Worm (Caenorhabditis elegans) whole organism, L2 larva: ENCODE data around the gene C26B2.8.

Source experiments
- C34F6.9 ChIP-seq: fragments of 150-350 bp; optimal IDR thresholded peaks from 2 replicates; lab custom pipeline; 2014; ENCODE audit warnings: missing biosample characterization, missing genetic modification characterization
- F13H6.1 ChIP-seq: sonication (generic microtip); optimal IDR thresholded peaks from 2 replicates; lab custom pipeline; 2016; ENCODE audit warnings: missing genetic modification characterization, missing compliant biosample characterization
- R02D3.7 ChIP-seq: fragments of 150-350 bp; optimal IDR thresholded peaks from 2 replicates; lab custom pipeline; 2014; ENCODE audit warnings: missing biosample characterization, missing genetic modification characterization
- Y55F3AM.14 ChIP-seq: fragments of 200-800 bp; sonication (Bioruptor generic); optimal IDR thresholded peaks from 2 replicates; lab custom pipeline; 2018; ENCODE audit warnings: mild to moderate bottlenecking, missing genetic modification characterization, missing compliant biosample characterization
- ZK546.5 ChIP-seq: sonication (generic microtip); optimal IDR thresholded peaks from 2 replicates; lab custom pipeline; 2017; ENCODE audit warnings: missing biosample characterization, missing genetic modification characterization
- alr-1 ChIP-seq: fragments of 150-350 bp; optimal IDR thresholded peaks from 2 replicates; lab custom pipeline; 2014; ENCODE audit warnings: missing biosample characterization, missing genetic modification characterization
- aly-2 ChIP-seq: fragments of 150-350 bp; optimal IDR thresholded peaks from 2 replicates; lab custom pipeline; 2014; ENCODE audit warnings: missing biosample characterization, missing genetic modification characterization
- ama-1 ChIP-seq: fragments of 150-350 bp; optimal IDR thresholded peaks from 2 replicates; lab custom pipeline; 2018; ENCODE audit warnings: inconsistent platforms
- blmp-1 ChIP-seq: sonication (generic microtip); optimal IDR thresholded peaks from 2 replicates; lab custom pipeline; 2017; ENCODE audit warnings: missing genetic modification characterization, mild to moderate bottlenecking, missing compliant biosample characterization, antibody characterized with exemption, moderate library complexity; ENCODE audit not compliant: insufficient read depth
- ceh-16 ChIP-seq: fragments of 150-350 bp; optimal IDR thresholded peaks from 2 replicates; lab custom pipeline; 2014; ENCODE audit warnings: missing biosample characterization, missing genetic modification characterization
- ceh-82 ChIP-seq: fragments of 150-350 bp; optimal IDR thresholded peaks from 2 replicates; lab custom pipeline; 2014; ENCODE audit warnings: missing biosample characterization, missing genetic modification characterization
- crh-2 ChIP-seq: sonication (generic microtip); optimal IDR thresholded peaks from 2 replicates; lab custom pipeline; 2017; ENCODE audit warnings: missing biosample characterization, missing genetic modification characterization
- dmd-4 ChIP-seq: sonication (generic microtip); optimal IDR thresholded peaks from 2 replicates; lab custom pipeline; 2017; ENCODE audit warnings: missing biosample characterization, missing genetic modification characterization
- egl-27 ChIP-seq: sonication (generic microtip); optimal IDR thresholded peaks from 3 replicates; lab custom pipeline; 2017; ENCODE audit warnings: missing biosample characterization, missing genetic modification reagents, missing genetic modification characterization
- elt-1 ChIP-seq: fragments of 150-350 bp; optimal IDR thresholded peaks from 2 replicates; lab custom pipeline; 2014; ENCODE audit warnings: missing biosample characterization, missing genetic modification characterization
- elt-3 ChIP-seq: sonication (generic microtip); optimal IDR thresholded peaks from 2 replicates; lab custom pipeline; 2017; ENCODE audit warnings: missing biosample characterization, missing genetic modification characterization
- fos-1 ChIP-seq: fragments of 150-350 bp; optimal IDR thresholded peaks from 2 replicates; lab custom pipeline; 2014; ENCODE audit warnings: missing biosample characterization, missing genetic modification characterization
- gmeb-1 ChIP-seq: fragments of 150-350 bp; optimal IDR thresholded peaks from 2 replicates; lab custom pipeline; 2014; ENCODE audit warnings: missing biosample characterization, missing genetic modification characterization
- lin-11 ChIP-seq: fragments of 150-350 bp; sonication (generic microtip); optimal IDR thresholded peaks from 2 replicates; lab custom pipeline; 2014; ENCODE audit warnings: missing biosample characterization, missing genetic modification characterization, inconsistent platforms, mixed read lengths
- lin-13 ChIP-seq: fragments of 150-350 bp; optimal IDR thresholded peaks from 2 replicates; lab custom pipeline; 2014; ENCODE audit warnings: missing biosample characterization, missing genetic modification reagents, missing genetic modification characterization
- lin-39 ChIP-seq: fragments of 150-350 bp; optimal IDR thresholded peaks from 2 replicates; lab custom pipeline; 2014; ENCODE audit warnings: missing biosample characterization, missing genetic modification reagents, missing genetic modification characterization
- lsy-2 ChIP-seq, 2 experiments: fragments of 150-350 bp in 1 of 2; sonication (generic microtip) in 1 of 2; optimal IDR thresholded peaks; 2 replicates each; lab custom pipeline; 2014 to 2017; ENCODE audit warnings: missing biosample characterization in 2 of 2, missing genetic modification characterization in 2 of 2
- mab-5 ChIP-seq: fragments of 150-350 bp; optimal IDR thresholded peaks from 2 replicates; lab custom pipeline; 2014; ENCODE audit warnings: missing biosample characterization, missing genetic modification characterization
- mbf-1 ChIP-seq: sonication (generic microtip); optimal IDR thresholded peaks from 2 replicates; lab custom pipeline; 2017; ENCODE audit warnings: missing biosample characterization, missing genetic modification characterization
- mdl-1 ChIP-seq, 2 experiments: fragments of 150-350 bp in 1 of 2; sonication (generic microtip) in 1 of 2; optimal IDR thresholded peaks; 2 replicates each; lab custom pipeline; 2017; ENCODE audit warnings: missing biosample characterization in 2 of 2, missing genetic modification characterization in 2 of 2
- nhr-10 ChIP-seq: sonication (generic microtip); optimal IDR thresholded peaks from 2 replicates; lab custom pipeline; 2017; ENCODE audit warnings: missing biosample characterization, missing genetic modification characterization
- nhr-11 ChIP-seq: fragments of 150-350 bp; optimal IDR thresholded peaks from 2 replicates; lab custom pipeline; 2014; ENCODE audit warnings: missing biosample characterization, missing genetic modification characterization
- nhr-12 ChIP-seq: fragments of 150-350 bp; optimal IDR thresholded peaks from 2 replicates; lab custom pipeline; 2014; ENCODE audit warnings: missing biosample characterization, missing genetic modification characterization
- nhr-129 ChIP-seq: fragments of 150-350 bp; optimal IDR thresholded peaks from 2 replicates; lab custom pipeline; 2014; ENCODE audit warnings: missing biosample characterization, missing genetic modification characterization
- nhr-21 ChIP-seq: fragments of 150-350 bp; optimal IDR thresholded peaks from 2 replicates; lab custom pipeline; 2014; ENCODE audit warnings: missing biosample characterization, missing genetic modification characterization
- nhr-23 ChIP-seq: fragments of 150-350 bp; optimal IDR thresholded peaks from 2 replicates; lab custom pipeline; 2014; ENCODE audit warnings: missing biosample characterization, missing genetic modification reagents, missing genetic modification characterization
- nhr-237 ChIP-seq: fragments of 150-350 bp; optimal IDR thresholded peaks from 2 replicates; lab custom pipeline; 2014; ENCODE audit warnings: missing biosample characterization, missing genetic modification characterization
- nhr-25 ChIP-seq: fragments of 150-350 bp; sonication (generic microtip); optimal IDR thresholded peaks from 3 replicates; lab custom pipeline; 2014; ENCODE audit warnings: missing biosample characterization, missing genetic modification characterization
- nhr-6 ChIP-seq: fragments of 150-350 bp; optimal IDR thresholded peaks from 2 replicates; lab custom pipeline; 2014; ENCODE audit warnings: missing biosample characterization, missing genetic modification characterization
- nhr-77 ChIP-seq: fragments of 150-350 bp; optimal IDR thresholded peaks from 2 replicates; lab custom pipeline; 2014; ENCODE audit warnings: missing biosample characterization, missing genetic modification characterization
- peb-1 ChIP-seq: fragments of 150-350 bp; optimal IDR thresholded peaks from 2 replicates; lab custom pipeline; 2014; ENCODE audit warnings: missing biosample characterization, missing genetic modification characterization
- sem-4 ChIP-seq: fragments of 150-350 bp; optimal IDR thresholded peaks from 2 replicates; lab custom pipeline; 2014; ENCODE audit warnings: missing biosample characterization, missing genetic modification reagents, missing genetic modification characterization
- skn-1 ChIP-seq: sonication (generic microtip); optimal IDR thresholded peaks from 2 replicates; lab custom pipeline; 2017; ENCODE audit warnings: missing biosample characterization, missing genetic modification characterization
- sma-3 ChIP-seq: sonication (generic microtip); optimal IDR thresholded peaks from 2 replicates; lab custom pipeline; 2016; ENCODE audit warnings: missing genetic modification reagents, missing genetic modification characterization, missing compliant biosample characterization
- sma-9 ChIP-seq, 2 experiments: fragments of 150-350 bp in 1 of 2; sonication (generic microtip) in 1 of 2; optimal IDR thresholded peaks; 2 replicates each; lab custom pipeline; 2014 to 2016; ENCODE audit warnings: missing genetic modification characterization in 2 of 2, mild to moderate bottlenecking in 1 of 2, missing biosample characterization in 1 of 2, missing compliant biosample characterization in 1 of 2, missing genetic modification reagents in 1 of 2, moderate library complexity in 1 of 2
- snpc-4 ChIP-seq: fragments of 150-350 bp; optimal IDR thresholded peaks from 2 replicates; lab custom pipeline; 2014; ENCODE audit warnings: missing biosample characterization, missing genetic modification characterization
- unc-39 ChIP-seq: fragments of 150-350 bp; optimal IDR thresholded peaks from 2 replicates; lab custom pipeline; 2014; ENCODE audit warnings: missing biosample characterization, missing genetic modification characterization
- unc-55 ChIP-seq: fragments of 150-350 bp; sonication (generic microtip); optimal IDR thresholded peaks from 3 replicates; lab custom pipeline; 2014; ENCODE audit warnings: missing biosample characterization, missing genetic modification reagents, missing genetic modification characterization
- unc-62 ChIP-seq: fragments of 150-350 bp; optimal IDR thresholded peaks from 2 replicates; lab custom pipeline; 2014; ENCODE audit warnings: missing biosample characterization, missing genetic modification reagents, missing genetic modification characterization
- zag-1 ChIP-seq: fragments of 150-350 bp; optimal IDR thresholded peaks from 2 replicates; lab custom pipeline; 2014; ENCODE audit warnings: missing biosample characterization, missing genetic modification characterization
- ztf-1 ChIP-seq: fragments of 200-800 bp; sonication (Bioruptor generic); conservative IDR thresholded peaks from 2 replicates; pipeline ENCODE4 v1.3.6; 2022; ENCODE audit warnings: missing genetic modification characterization, missing compliant biosample characterization
- ztf-11 ChIP-seq: sonication (generic microtip); optimal IDR thresholded peaks from 2 replicates; lab custom pipeline; 2017; ENCODE audit warnings: missing biosample characterization, missing genetic modification characterization
- ztf-4 ChIP-seq: fragments of 150-350 bp; optimal IDR thresholded peaks from 2 replicates; lab custom pipeline; 2014; ENCODE audit warnings: missing biosample characterization, missing genetic modification characterization

The C26B2.8 gene

ce11 chrIV:8022035-8022673 lies 8.2 kb downstream of the C26B2.8 start, which contains the start of gene C26B2.2:
TSS of gene C26B2.2 (minus strand) at chrIV:8022122.
- no peak for TF ChIP-seq ceh-16 (tag; lab: Kevin White, UChicago)
- TF ChIP-seq lin-39 (tag; lab: Kevin White, UChicago), result no peak
- TF ChIP-seq F13H6.1 (tag; lab: Kevin White, UChicago), result no peak
- no peak for TF ChIP-seq nhr-12 (tag; lab: Kevin White, UChicago)
- TF ChIP-seq nhr-10, result no peak
- TF ChIP-seq elt-1 (tag; lab: Kevin White, UChicago), result no peak
- TF ChIP-seq zag-1, result no peak
- no peak for TF ChIP-seq R02D3.7 (tag; lab: Kevin White, UChicago)
- no peak for TF ChIP-seq ztf-4
- TF ChIP-seq, all 48 proteins: peak for 0

DNA sequence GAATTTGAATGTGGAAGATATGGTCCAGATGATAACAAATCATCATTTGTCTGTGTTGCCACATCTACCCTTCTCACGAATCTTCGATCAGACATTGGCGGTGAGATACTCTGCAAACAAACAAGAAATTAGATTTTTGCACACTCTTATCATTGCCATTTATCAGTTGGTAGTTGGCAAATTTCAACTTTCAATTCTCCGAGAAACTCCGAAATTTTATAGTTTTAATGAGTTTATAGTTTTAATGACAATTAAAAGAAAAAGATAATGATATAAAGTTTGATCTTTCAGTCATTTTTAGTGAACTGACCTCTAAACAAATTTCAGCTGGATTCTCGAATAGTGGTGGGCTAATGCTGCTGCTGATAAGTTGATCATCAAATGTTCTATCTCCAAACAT lies 9.9 kb downstream of the C26B2.8 start:
- TF ChIP-seq lsy-2 (tag; optimal IDR thresholded peaks at IDR 0.05; lab: Kevin White, UChicago) (no peak), mbf-1 (tag; lab: Kevin White, UChicago) (no peak), crh-2 (tag; lab: Kevin White, UChicago) (peak; percentile 29), fos-1 (tag; lab: Kevin White, UChicago) (peak; percentile 58)

DNA sequence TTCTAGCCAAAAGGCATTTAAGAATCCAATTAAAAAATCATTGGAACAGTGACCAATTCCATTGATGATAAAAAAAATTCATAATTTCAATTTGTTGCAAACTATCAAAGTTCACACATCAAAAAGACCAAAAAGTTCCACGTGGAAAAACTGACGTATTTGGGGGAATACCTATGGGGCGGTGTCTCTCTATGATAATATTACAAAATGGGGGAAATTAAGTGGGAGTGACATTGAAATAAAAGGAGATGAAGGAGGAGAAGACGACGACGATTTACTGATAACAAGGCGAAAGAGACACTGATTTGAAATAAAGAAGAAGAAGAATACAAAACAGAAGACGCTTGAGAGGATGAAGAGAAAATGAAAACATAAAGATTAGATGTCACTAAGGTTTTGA lies 12.4 kb downstream of the C26B2.8 start:
- TF ChIP-seq nhr-10 (no peak), ceh-82 (tag; lab: Kevin White, UChicago) (no peak), alr-1 (tag; lab: Kevin White, UChicago) (no peak), unc-55 (GFP tag; lab: Kevin White, UChicago) (no peak), ceh-16 (tag; lab: Kevin White, UChicago) (no peak), ZK546.5 (tag; lab: Kevin White, UChicago) (no peak), nhr-129 (tag; lab: Kevin White, UChicago) (no peak), dmd-4 (tag; lab: Kevin White, UChicago) (no peak), peb-1 (no peak), nhr-77 (tag; lab: Kevin White, UChicago) (no peak), unc-62 (GFP tag; lab: Kevin White, UChicago) (no peak), sma-9 (GFP tag; optimal IDR thresholded peaks at IDR 0.05; lab: Kevin White, UChicago) (peak; percentile 89), sma-9 (tag; optimal IDR thresholded peaks at IDR 0.05; lab: Kevin White, UChicago) (no peak), ztf-1 (GFP tag; lab: Robert Waterston, UW) (no peak), Y55F3AM.14 (GFP tag; lab: Kevin White, UChicago) (no peak), nhr-25 (tag; lab: Kevin White, UChicago) (peak; percentile 49), mdl-1 (tag; optimal IDR thresholded peaks at IDR 0.05; lab: Kevin White, UChicago) (peak in 1 of 2 experiments; percentile 40), lin-13 (GFP tag; lab: Kevin White, UChicago) (no peak), mab-5 (tag; lab: Kevin White, UChicago) (no peak), egl-27 (peak; percentile 65), elt-3 (tag; lab: Kevin White, UChicago) (no peak), lsy-2 (tag; optimal IDR thresholded peaks at IDR 0.05; lab: Kevin White, UChicago) (no peak), fos-1 (tag; lab: Kevin White, UChicago) (peak; percentile 56), elt-1 (tag; lab: Kevin White, UChicago) (no peak), skn-1 (tag; lab: Kevin White, UChicago) (no peak), F13H6.1 (tag; lab: Kevin White, UChicago) (peak; percentile 20), sem-4 (no peak), C34F6.9 (tag; lab: Kevin White, UChicago) (no peak), lin-11 (tag; lab: Kevin White, UChicago) (no peak), blmp-1 (no peak), nhr-23 (tag; lab: Kevin White, UChicago) (no peak), nhr-237 (no peak), unc-39 (tag; lab: Kevin White, UChicago) (no peak), nhr-21 (tag; lab: Kevin White, UChicago) (peak; percentile 24), aly-2 (tag; lab: Kevin White, UChicago) (no peak), lin-39 (tag; lab: Kevin White, UChicago) (no peak), nhr-12 (tag; lab: Kevin White, UChicago) (no peak), snpc-4 (tag; lab: Kevin White, UChicago) (no peak), nhr-11 (tag; lab: Kevin White, UChicago) (no peak), mbf-1 (tag; lab: Kevin White, UChicago) (no peak), sma-3 (GFP tag; lab: Kevin White, UChicago) (peak; percentile 41), gmeb-1 (tag; lab: Kevin White, UChicago) (peak; percentile 1), nhr-6 (tag; lab: Kevin White, UChicago) (no peak), crh-2 (tag; lab: Kevin White, UChicago) (peak; percentile 81), ztf-11 (no peak), ztf-4 (no peak), R02D3.7 (tag; lab: Kevin White, UChicago) (no peak), zag-1 (no peak), ama-1 (lab: Kevin White, UChicago) (no peak)
